Fruit fly (Drosophila melanogaster) whole organism, embryonic: Measurements from ENCODE around the gene CG7878.

Experiments used
- Abd-B ChIP-seq: fragments of 200-800 bp; sonication (Bioruptor generic); optimal IDR thresholded peaks from 2 replicates; lab custom pipeline; 2018; ENCODE audit warnings: missing biosample characterization, mild to moderate bottlenecking, missing genetic modification characterization, moderate library complexity
- Bgb ChIP-seq: fragments of 200-800 bp; sonication (Bioruptor generic); IDR thresholded peaks from 2 replicates; pipeline ENCODE4 v1.3.6; 2022; ENCODE audit warnings: missing biosample characterization, missing genetic modification characterization; ENCODE audit not compliant: partially characterized antibody
- CG1024 ChIP-seq: fragments of 200-800 bp; sonication (Bioruptor generic); IDR thresholded peaks from 2 replicates; pipeline ENCODE4 v1.3.6; 2022; ENCODE audit warnings: missing biosample characterization, missing genetic modification characterization
- CG10366 ChIP-seq: fragments of 200-800 bp; sonication (Bioruptor generic); IDR thresholded peaks from 2 replicates; pipeline ENCODE4 v1.3.6; 2022; ENCODE audit warnings: missing biosample characterization, missing genetic modification characterization
- CG12155 ChIP-seq: fragments of 200-800 bp; sonication (Bioruptor generic); optimal IDR thresholded peaks from 3 replicates; lab custom pipeline; 2016; ENCODE audit warnings: missing biosample characterization, missing genetic modification characterization
- CG1529 ChIP-seq: fragments of 200-800 bp; sonication (Bioruptor generic); optimal IDR thresholded peaks from 3 replicates; lab custom pipeline; 2018; ENCODE audit warnings: missing biosample characterization, missing genetic modification characterization
- CG17328 ChIP-seq: fragments of 200-800 bp; sonication (Bioruptor generic); IDR thresholded peaks from 2 replicates; pipeline ENCODE4 v1.3.6; 2022; ENCODE audit warnings: missing biosample characterization, missing genetic modification characterization
- CG17385 ChIP-seq: fragments of 200-800 bp; sonication (Bioruptor generic); optimal IDR thresholded peaks from 3 replicates; lab custom pipeline; 2018; ENCODE audit warnings: missing biosample characterization, mild to moderate bottlenecking, missing genetic modification characterization
- CG17568 ChIP-seq: fragments of 200-800 bp; sonication (Bioruptor generic); optimal IDR thresholded peaks from 2 replicates; lab custom pipeline; 2018; ENCODE audit warnings: missing biosample characterization, mild to moderate bottlenecking, missing genetic modification characterization, moderate library complexity
- CG18619 ChIP-seq: fragments of 200-800 bp; sonication (Bioruptor generic); optimal IDR thresholded peaks from 3 replicates; lab custom pipeline; 2017; ENCODE audit warnings: missing biosample characterization, mild to moderate bottlenecking, missing genetic modification characterization
- CG18764 ChIP-seq: fragments of 200-800 bp; sonication (Bioruptor generic); optimal IDR thresholded peaks from 3 replicates; lab custom pipeline; 2016; ENCODE audit warnings: missing biosample characterization, missing genetic modification characterization
- CG2889 ChIP-seq: fragments of 200-800 bp; sonication (Bioruptor generic); IDR thresholded peaks from 3 replicates; pipeline ENCODE4 v1.3.6; 2022; ENCODE audit warnings: missing biosample characterization, missing genetic modification characterization
- CG31365 ChIP-seq: fragments of 200-800 bp; sonication (Bioruptor generic); optimal IDR thresholded peaks from 2 replicates; lab custom pipeline; 2018; ENCODE audit warnings: missing biosample characterization, mild to moderate bottlenecking, missing genetic modification characterization
- CG33557 ChIP-seq: fragments of 200-800 bp; sonication (Bioruptor generic); optimal IDR thresholded peaks from 2 replicates; lab custom pipeline; 2019; ENCODE audit warnings: missing biosample characterization, mild to moderate bottlenecking, missing genetic modification characterization, moderate library complexity
- CG6175 ChIP-seq: fragments of 200-800 bp; sonication (Bioruptor generic); IDR thresholded peaks from 3 replicates; pipeline ENCODE4 v1.3.6; 2022; ENCODE audit warnings: missing biosample characterization, missing genetic modification characterization
- CG6683 ChIP-seq: fragments of 200-800 bp; sonication (Bioruptor generic); optimal IDR thresholded peaks from 2 replicates; lab custom pipeline; 2017; ENCODE audit warnings: missing biosample characterization, mild to moderate bottlenecking, missing genetic modification characterization, missing genetic modification reagents
- CG7745 ChIP-seq: fragments of 200-800 bp; sonication (Bioruptor generic); optimal IDR thresholded peaks from 2 replicates; lab custom pipeline; 2018; ENCODE audit warnings: missing biosample characterization, mild to moderate bottlenecking, missing genetic modification characterization, moderate library complexity
- CG8765 ChIP-seq: fragments of 200-800 bp; sonication (Bioruptor generic); IDR thresholded peaks from 2 replicates; pipeline ENCODE4 v1.3.6; 2022; ENCODE audit warnings: missing biosample characterization, missing genetic modification characterization
- CoRest ChIP-seq: fragments of 200-800 bp; sonication (Bioruptor generic); optimal IDR thresholded peaks from 3 replicates; lab custom pipeline; 2018; ENCODE audit warnings: missing biosample characterization, mild to moderate bottlenecking, missing genetic modification characterization, moderate library complexity
- Elba2 ChIP-seq: fragments of 200-800 bp; sonication (Bioruptor generic); optimal IDR thresholded peaks from 3 replicates; lab custom pipeline; 2016; ENCODE audit warnings: missing biosample characterization, missing genetic modification characterization
- Ets97D ChIP-seq: fragments of 200-800 bp; sonication (Bioruptor generic); optimal IDR thresholded peaks from 3 replicates; lab custom pipeline; 2016; ENCODE audit warnings: missing biosample characterization, missing genetic modification characterization
- Gsc ChIP-seq: fragments of 200-800 bp; sonication (Bioruptor generic); IDR thresholded peaks from 2 replicates; pipeline ENCODE4 v1.3.6; 2022; ENCODE audit warnings: missing biosample characterization, missing genetic modification characterization
- Hr39 ChIP-seq: fragments of >200 bp; optimal IDR thresholded peaks from 2 replicates; lab custom pipeline; 2017
- Lim3 ChIP-seq: fragments of 200-800 bp; sonication (Bioruptor generic); IDR thresholded peaks from 2 replicates; pipeline ENCODE4 v1.3.6; 2022; ENCODE audit warnings: missing biosample characterization, missing genetic modification characterization
- MTF-1 ChIP-seq: fragments of 200-800 bp; sonication (Bioruptor generic); optimal IDR thresholded peaks from 2 replicates; lab custom pipeline; 2018; ENCODE audit warnings: missing biosample characterization, mild to moderate bottlenecking, missing genetic modification characterization, borderline replicate concordance
- Mad ChIP-seq: fragments of 200-800 bp; sonication (Bioruptor generic); optimal IDR thresholded peaks from 2 replicates; lab custom pipeline; 2016; ENCODE audit warnings: missing biosample characterization, missing genetic modification characterization
- Ravus ChIP-seq: fragments of 200-800 bp; sonication (Bioruptor generic); IDR thresholded peaks from 2 replicates; pipeline ENCODE4 v1.3.6; 2022; ENCODE audit warnings: missing biosample characterization, missing genetic modification characterization
- Side ChIP-seq: fragments of 200-800 bp; sonication (Bioruptor generic); optimal IDR thresholded peaks from 2 replicates; lab custom pipeline; 2016; ENCODE audit warnings: missing biosample characterization, missing genetic modification characterization
- Sox100B ChIP-seq: fragments of 200-800 bp; sonication (Bioruptor generic); optimal IDR thresholded peaks from 3 replicates; lab custom pipeline; 2018; ENCODE audit warnings: missing biosample characterization, mild to moderate bottlenecking, missing genetic modification characterization
- Xbp1 ChIP-seq: fragments of 200-800 bp; sonication (Bioruptor generic); optimal IDR thresholded peaks from 3 replicates; lab custom pipeline; 2016; ENCODE audit warnings: missing biosample characterization, mild to moderate bottlenecking, missing genetic modification characterization
- ac ChIP-seq: fragments of 200-800 bp; sonication (Bioruptor generic); optimal IDR thresholded peaks from 3 replicates; lab custom pipeline; 2017; ENCODE audit warnings: missing biosample characterization, mild to moderate bottlenecking, missing genetic modification characterization
- al ChIP-seq: fragments of 200-800 bp; sonication (Bioruptor generic); IDR thresholded peaks from 2 replicates; pipeline ENCODE4 v1.3.6; 2022; ENCODE audit warnings: missing biosample characterization, missing genetic modification characterization
- amos ChIP-seq: fragments of 200-800 bp; sonication (Bioruptor generic); IDR thresholded peaks from 2 replicates; pipeline ENCODE4 v1.3.6; 2022; ENCODE audit warnings: missing biosample characterization, missing genetic modification characterization; ENCODE audit not compliant: partially characterized antibody
- ap ChIP-seq: fragments of 200-800 bp; sonication (Bioruptor generic); IDR thresholded peaks from 2 replicates; pipeline ENCODE4 v1.3.6; 2022; ENCODE audit warnings: missing biosample characterization, missing genetic modification characterization
- dpn ChIP-seq, 2 experiments: fragments of 200-800 bp; sonication (Bioruptor generic); optimal IDR thresholded peaks; 3 replicates each; lab custom pipeline; 2016; ENCODE audit warnings: missing biosample characterization in 2 of 2, missing genetic modification characterization in 2 of 2
- emc ChIP-seq: fragments of 200-800 bp; sonication (Bioruptor generic); optimal IDR thresholded peaks from 2 replicates; lab custom pipeline; 2016; ENCODE audit warnings: missing biosample characterization, missing genetic modification characterization
- en ChIP-seq: fragments of 200-800 bp; sonication (Bioruptor generic); optimal IDR thresholded peaks from 2 replicates; lab custom pipeline; 2016; ENCODE audit warnings: missing biosample characterization, missing genetic modification characterization
- eve ChIP-seq, 2 experiments: fragments of >200 bp; optimal IDR thresholded peaks; 2 replicates each; lab custom pipeline; 2017; ENCODE audit warnings: missing biosample characterization in 2 of 2, missing genetic modification characterization in 2 of 2
- gce ChIP-seq: fragments of 200-800 bp; sonication (Bioruptor generic); IDR thresholded peaks from 3 replicates; pipeline ENCODE4 v1.3.6; 2022; ENCODE audit warnings: missing biosample characterization, missing genetic modification characterization
- gfzf ChIP-seq: fragments of 200-800 bp; sonication (Bioruptor generic); optimal IDR thresholded peaks from 2 replicates; lab custom pipeline; 2016; ENCODE audit warnings: missing biosample characterization, mild to moderate bottlenecking, missing genetic modification characterization, moderate library complexity
- gro ChIP-seq: fragments of 200-800 bp; sonication (Bioruptor generic); optimal IDR thresholded peaks from 2 replicates; lab custom pipeline; 2016; ENCODE audit warnings: missing biosample characterization, missing genetic modification characterization
- ham ChIP-seq: fragments of 200-800 bp; sonication (Bioruptor generic); IDR thresholded peaks from 2 replicates; pipeline ENCODE4 v1.3.6; 2022; ENCODE audit warnings: missing biosample characterization, missing genetic modification characterization
- her ChIP-seq: fragments of 200-800 bp; sonication (Bioruptor generic); optimal IDR thresholded peaks from 2 replicates; lab custom pipeline; 2016; ENCODE audit warnings: missing biosample characterization, missing genetic modification characterization
- kah ChIP-seq: fragments of 200-800 bp; sonication (Bioruptor generic); optimal IDR thresholded peaks from 2 replicates; lab custom pipeline; 2018; ENCODE audit warnings: missing biosample characterization, mild to moderate bottlenecking, missing genetic modification characterization
- lab ChIP-seq: fragments of 200-800 bp; sonication (Bioruptor generic); optimal IDR thresholded peaks from 3 replicates; lab custom pipeline; 2017; ENCODE audit warnings: missing biosample characterization, missing genetic modification characterization, mild to moderate bottlenecking, moderate library complexity, missing genetic modification reagents
- pita ChIP-seq: fragments of 200-800 bp; sonication (Bioruptor generic); optimal IDR thresholded peaks from 2 replicates; lab custom pipeline; 2017; ENCODE audit warnings: missing biosample characterization, mild to moderate bottlenecking, missing genetic modification characterization
- ranshi ChIP-seq: fragments of 200-800 bp; sonication (Bioruptor generic); IDR thresholded peaks from 2 replicates; pipeline ENCODE4 v1.3.6; 2022; ENCODE audit warnings: missing biosample characterization, missing genetic modification characterization
- scrt ChIP-seq: fragments of 200-800 bp; sonication (Bioruptor generic); optimal IDR thresholded peaks from 2 replicates; lab custom pipeline; 2018; ENCODE audit warnings: missing biosample characterization, mild to moderate bottlenecking, missing genetic modification characterization, moderate library complexity
- slbo ChIP-seq: fragments of 200-800 bp; sonication (Bioruptor generic); IDR thresholded peaks from 2 replicates; pipeline ENCODE4 v1.3.6; 2022; ENCODE audit warnings: missing biosample characterization, missing genetic modification characterization
- slou ChIP-seq: fragments of 200-800 bp; sonication (Bioruptor generic); optimal IDR thresholded peaks from 3 replicates; lab custom pipeline; 2016; ENCODE audit warnings: missing biosample characterization, missing genetic modification characterization
- sqz ChIP-seq: fragments of 200-800 bp; sonication (Bioruptor generic); optimal IDR thresholded peaks from 3 replicates; lab custom pipeline; 2018; ENCODE audit warnings: missing biosample characterization, mild to moderate bottlenecking, missing genetic modification characterization
- zen2 ChIP-seq: fragments of 200-800 bp; sonication (Bioruptor generic); IDR thresholded peaks from 3 replicates; pipeline ENCODE4 v1.3.6; 2022; ENCODE audit warnings: missing biosample characterization, missing genetic modification characterization; ENCODE audit not compliant: partially characterized antibody
- zf30C ChIP-seq: fragments of 200-800 bp; sonication (Bioruptor generic); optimal IDR thresholded peaks from 3 replicates; lab custom pipeline; 2018; ENCODE audit warnings: missing biosample characterization, mild to moderate bottlenecking, missing genetic modification characterization

The CG7878 gene

dm6 chr3R:8115205-8115604 is 7.3 kb upstream of the CG7878 start (continued):
- TF ChIP-seq CG6683: no peak
- TF ChIP-seq zen2 (GFP tag; lab: Robert Waterston, UW): no peak
- TF ChIP-seq ac (GFP tag; lab: Kevin White, UChicago): no peak
- no peak for TF ChIP-seq CoRest
- no peak for TF ChIP-seq zf30C (GFP tag; lab: Kevin White, UChicago)
- TF ChIP-seq ranshi: no peak; the same call in 1 of the 2 replicates
- no peak for TF ChIP-seq CG10366 (GFP tag; lab: Robert Waterston, UW)
- no peak for TF ChIP-seq Elba2 (GFP tag; lab: Kevin White, UChicago)
- no peak for TF ChIP-seq Gsc (GFP tag; lab: Robert Waterston, UW)
- TF ChIP-seq CG1024 (GFP tag; lab: Robert Waterston, UW): no peak
- TF ChIP-seq Ets97D (GFP tag; lab: Kevin White, UChicago): no peak
- TF ChIP-seq CG7745: no peak
- no peak for TF ChIP-seq pita (GFP tag; lab: Kevin White, UChicago)
- no peak for TF ChIP-seq Hr39 (lab: Kevin White, UChicago)
- no peak for TF ChIP-seq CG8765 (GFP tag; lab: Robert Waterston, UW)
- no peak for TF ChIP-seq CG17328
- no peak for TF ChIP-seq CG12155 (GFP tag; lab: Kevin White, UChicago)
- TF ChIP-seq gce (GFP tag; lab: Robert Waterston, UW): no peak
- no peak for TF ChIP-seq Xbp1 (GFP tag; lab: Kevin White, UChicago)
- TF ChIP-seq dpn (GFP tag; optimal IDR thresholded peaks at IDR 0.05; lab: Kevin White, UChicago): no peak
- no peak for TF ChIP-seq CG17568 (GFP tag; lab: Kevin White, UChicago)
- peak; percentile 33 for TF ChIP-seq CG31365 (tag; lab: Kevin White, UChicago)
- peak; percentile 46 for TF ChIP-seq CG18619 (GFP tag; lab: Kevin White, UChicago)
- no peak for TF ChIP-seq Sox100B
- no peak for TF ChIP-seq kah (GFP tag; lab: Kevin White, UChicago)
- no peak for TF ChIP-seq sqz (GFP tag; lab: Kevin White, UChicago)
- TF ChIP-seq ap (GFP tag; lab: Robert Waterston, UW): no peak
- no peak for TF ChIP-seq slbo
- TF ChIP-seq amos (GFP tag; lab: Robert Waterston, UW): no peak
- no peak for TF ChIP-seq her (GFP tag; lab: Kevin White, UChicago)
- TF ChIP-seq eve (GFP tag; optimal IDR thresholded peaks at IDR 0.05; lab: Kevin White, UChicago): no peak
- TF ChIP-seq scrt (GFP tag; lab: Kevin White, UChicago): peak; percentile 25
- TF ChIP-seq al (GFP tag; lab: Robert Waterston, UW): no peak
- TF ChIP-seq Side (GFP tag; lab: Kevin White, UChicago): no peak
- no peak for TF ChIP-seq Ravus (GFP tag; lab: Robert Waterston, UW)
- TF ChIP-seq Lim3: no peak
- TF ChIP-seq slou (GFP tag; lab: Kevin White, UChicago): no peak
- TF ChIP-seq CG2889: no peak
- TF ChIP-seq CG17385: peak; percentile 29
- TF ChIP-seq lab (GFP tag; lab: Kevin White, UChicago): peak; percentile 89
- no peak for TF ChIP-seq CG18764 (GFP tag; lab: Kevin White, UChicago)
- no peak for TF ChIP-seq en (GFP tag; lab: Kevin White, UChicago)
- TF ChIP-seq MTF-1 (GFP tag; lab: Kevin White, UChicago): no peak
- no peak for TF ChIP-seq emc (GFP tag; lab: Kevin White, UChicago)
- no peak for TF ChIP-seq gfzf
- no peak for TF ChIP-seq Mad (GFP tag; lab: Kevin White, UChicago)
- TF ChIP-seq CG33557: no peak
- TF ChIP-seq ham (GFP tag; lab: Robert Waterston, UW): no peak
- no peak for TF ChIP-seq CG1529 (GFP tag; lab: Kevin White, UChicago)
- no peak for TF ChIP-seq CG6175 (GFP tag; lab: Robert Waterston, UW)
- TF ChIP-seq gro (GFP tag; lab: Kevin White, UChicago): peak; percentile 53
- no peak for TF ChIP-seq Abd-B (GFP tag; lab: Kevin White, UChicago)
- no peak for TF ChIP-seq Bgb (GFP tag; lab: Robert Waterston, UW)
